Fruit fly (Drosophila melanogaster) whole organism, embryonic: ENCODE results near the gene niki.

Experiments
- Ada2b ChIP-seq: fragments of 200-800 bp; sonication (Bioruptor generic); IDR thresholded peaks from 2 replicates; pipeline ENCODE4 v1.3.6; 2022; ENCODE audit warnings: missing biosample characterization, missing genetic modification characterization
- Adf1 ChIP-seq: fragments of 200-800 bp; sonication (Bioruptor generic); IDR thresholded peaks from 2 replicates; pipeline ENCODE4 v1.3.6; 2022; ENCODE audit warnings: missing biosample characterization, missing genetic modification characterization
- Aef1 ChIP-seq: fragments of 200-800 bp; sonication (Bioruptor generic); IDR thresholded peaks from 3 replicates; pipeline ENCODE4 v1.3.6; 2022; ENCODE audit warnings: missing biosample characterization, missing genetic modification characterization
- BEAF-32 ChIP-seq: fragments of 200-800 bp; sonication (Bioruptor generic); optimal IDR thresholded peaks from 3 replicates; lab custom pipeline; 2017; ENCODE audit warnings: missing biosample characterization, missing genetic modification characterization, mild to moderate bottlenecking, moderate library complexity, missing genetic modification reagents
- Blimp-1 ChIP-seq: fragments of 200-800 bp; sonication (Bioruptor generic); optimal IDR thresholded peaks from 3 replicates; lab custom pipeline; 2018; ENCODE audit warnings: missing biosample characterization, missing genetic modification characterization, mild to moderate bottlenecking, moderate library complexity, missing genetic modification reagents
- BtbVII ChIP-seq: fragments of 200-800 bp; sonication (Bioruptor generic); optimal IDR thresholded peaks from 3 replicates; lab custom pipeline; 2017; ENCODE audit warnings: missing biosample characterization, mild to moderate bottlenecking, missing genetic modification characterization
- CG1024 ChIP-seq: fragments of 200-800 bp; sonication (Bioruptor generic); IDR thresholded peaks from 2 replicates; pipeline ENCODE4 v1.3.6; 2022; ENCODE audit warnings: missing biosample characterization, missing genetic modification characterization
- CG10543 ChIP-seq: fragments of 200-800 bp; sonication (Bioruptor generic); optimal IDR thresholded peaks from 3 replicates; lab custom pipeline; 2017; ENCODE audit warnings: missing biosample characterization, mild to moderate bottlenecking, missing genetic modification characterization, moderate library complexity
- CG11695 ChIP-seq: fragments of 200-800 bp; sonication (Bioruptor generic); IDR thresholded peaks from 3 replicates; pipeline ENCODE4 v1.3.6; 2022; ENCODE audit warnings: missing biosample characterization, missing genetic modification characterization
- CG11723 ChIP-seq: fragments of 200-800 bp; sonication (Bioruptor generic); optimal IDR thresholded peaks from 2 replicates; lab custom pipeline; 2017; ENCODE audit warnings: missing biosample characterization, mild to moderate bottlenecking, missing genetic modification characterization
- CG12391 ChIP-seq: fragments of 200-800 bp; sonication (Bioruptor generic); optimal IDR thresholded peaks from 3 replicates; lab custom pipeline; 2018; ENCODE audit warnings: missing biosample characterization, mild to moderate bottlenecking, missing genetic modification characterization, moderate library complexity
- CG13424 ChIP-seq: fragments of 200-800 bp; sonication (Bioruptor generic); optimal IDR thresholded peaks from 2 replicates; lab custom pipeline; 2019; ENCODE audit warnings: missing biosample characterization, mild to moderate bottlenecking, missing genetic modification characterization, moderate library complexity
- CG13894 ChIP-seq: fragments of 200-800 bp; sonication (Bioruptor generic); optimal IDR thresholded peaks from 3 replicates; lab custom pipeline; 2018; ENCODE audit warnings: missing biosample characterization, mild to moderate bottlenecking, missing genetic modification characterization, moderate library complexity
- CG17568 ChIP-seq: fragments of 200-800 bp; sonication (Bioruptor generic); optimal IDR thresholded peaks from 2 replicates; lab custom pipeline; 2018; ENCODE audit warnings: missing biosample characterization, mild to moderate bottlenecking, missing genetic modification characterization, moderate library complexity
- CG2889 ChIP-seq: fragments of 200-800 bp; sonication (Bioruptor generic); IDR thresholded peaks from 3 replicates; pipeline ENCODE4 v1.3.6; 2022; ENCODE audit warnings: missing biosample characterization, missing genetic modification characterization
- CG31224 ChIP-seq: fragments of 200-800 bp; sonication (Bioruptor generic); IDR thresholded peaks from 2 replicates; pipeline ENCODE4 v1.3.6; 2022; ENCODE audit warnings: missing biosample characterization, missing genetic modification characterization
- CG31388 ChIP-seq: fragments of 200-800 bp; sonication (Bioruptor generic); optimal IDR thresholded peaks from 2 replicates; lab custom pipeline; 2016; ENCODE audit warnings: missing biosample characterization, missing genetic modification characterization
- CG32532 ChIP-seq: fragments of 200-800 bp; sonication (Bioruptor generic); IDR thresholded peaks from 2 replicates; pipeline ENCODE4 v1.3.6; 2022; ENCODE audit warnings: missing biosample characterization, missing genetic modification characterization
- CG4820 ChIP-seq: fragments of 200-800 bp; sonication (Bioruptor generic); optimal IDR thresholded peaks from 3 replicates; lab custom pipeline; 2016; ENCODE audit warnings: missing biosample characterization, missing genetic modification characterization
- CG6813 ChIP-seq: fragments of 200-800 bp; sonication (Bioruptor generic); optimal IDR thresholded peaks from 2 replicates; lab custom pipeline; 2017; ENCODE audit warnings: missing biosample characterization, missing genetic modification characterization, mild to moderate bottlenecking, moderate library complexity, missing genetic modification reagents
- CG6854 ChIP-seq: fragments of 200-800 bp; sonication (Bioruptor generic); optimal IDR thresholded peaks from 3 replicates; lab custom pipeline; 2017; ENCODE audit warnings: missing biosample characterization, mild to moderate bottlenecking, missing genetic modification characterization
- CG7372 ChIP-seq: fragments of 200-800 bp; sonication (Bioruptor generic); IDR thresholded peaks from 2 replicates; pipeline ENCODE4 v1.3.6; 2022; ENCODE audit warnings: missing biosample characterization, missing genetic modification characterization
- CHES-1-like ChIP-seq: fragments of 200-800 bp; sonication (Bioruptor generic); optimal IDR thresholded peaks from 2 replicates; lab custom pipeline; 2016; ENCODE audit warnings: missing biosample characterization, missing genetic modification characterization
- Dek ChIP-seq: fragments of 200-800 bp; sonication (Bioruptor generic); optimal IDR thresholded peaks from 3 replicates; lab custom pipeline; 2019; ENCODE audit warnings: missing biosample characterization, mild to moderate bottlenecking, missing genetic modification characterization, moderate library complexity
- Doc2 ChIP-seq: fragments of 200-800 bp; sonication (Bioruptor generic); IDR thresholded peaks from 2 replicates; pipeline ENCODE4 v1.3.6; 2022; ENCODE audit warnings: missing biosample characterization, missing genetic modification characterization
- Dp ChIP-seq: fragments of 200-800 bp; sonication (Bioruptor generic); optimal IDR thresholded peaks from 2 replicates; lab custom pipeline; 2018; ENCODE audit warnings: missing biosample characterization, mild to moderate bottlenecking, missing genetic modification characterization, moderate library complexity
- HLH4C ChIP-seq: fragments of 200-800 bp; sonication (Bioruptor generic); IDR thresholded peaks from 3 replicates; pipeline ENCODE4 v1.3.6; 2022; ENCODE audit warnings: missing biosample characterization, missing genetic modification characterization; ENCODE audit not compliant: partially characterized antibody
- HLHmδ ChIP-seq: fragments of 200-800 bp; sonication (Bioruptor generic); optimal IDR thresholded peaks from 2 replicates; lab custom pipeline; 2018; ENCODE audit warnings: missing biosample characterization, mild to moderate bottlenecking, missing genetic modification characterization, moderate library complexity
- Jarid2 ChIP-seq: fragments of 200-800 bp; sonication (Bioruptor generic); optimal IDR thresholded peaks from 3 replicates; lab custom pipeline; 2017; ENCODE audit warnings: mild to moderate bottlenecking, missing biosample characterization, missing genetic modification reagents, missing genetic modification characterization
- Kr ChIP-seq: fragments of 200-800 bp; sonication (Bioruptor generic); optimal IDR thresholded peaks from 2 replicates; lab custom pipeline; 2017; ENCODE audit warnings: missing biosample characterization, mild to moderate bottlenecking, missing genetic modification characterization
- NFAT ChIP-seq: fragments of 200-800 bp; sonication (Bioruptor generic); IDR thresholded peaks from 2 replicates; pipeline ENCODE4 v1.3.6; 2022; ENCODE audit warnings: missing biosample characterization, missing genetic modification characterization
- ab ChIP-seq: fragments of 200-800 bp; sonication (Bioruptor generic); optimal IDR thresholded peaks from 2 replicates; lab custom pipeline; 2016; ENCODE audit warnings: missing biosample characterization, missing genetic modification characterization
- ap ChIP-seq: fragments of 200-800 bp; sonication (Bioruptor generic); IDR thresholded peaks from 2 replicates; pipeline ENCODE4 v1.3.6; 2022; ENCODE audit warnings: missing biosample characterization, missing genetic modification characterization
- dimm ChIP-seq: fragments of 200-800 bp; sonication (Bioruptor generic); IDR thresholded peaks from 2 replicates; pipeline ENCODE4 v1.3.6; 2022; ENCODE audit warnings: missing biosample characterization, missing genetic modification characterization
- dmrt99B ChIP-seq: fragments of 200-800 bp; sonication (Bioruptor generic); optimal IDR thresholded peaks from 2 replicates; lab custom pipeline; 2018; ENCODE audit warnings: missing biosample characterization, mild to moderate bottlenecking, missing genetic modification characterization, moderate library complexity
- esg ChIP-seq: fragments of 200-800 bp; sonication (Bioruptor generic); conservative IDR thresholded peaks from 2 replicates; pipeline ENCODE4 v1.3.6; 2022; ENCODE audit warnings: missing biosample characterization, missing genetic modification characterization
- eve ChIP-seq, 2 experiments: fragments of >200 bp; optimal IDR thresholded peaks; 2 replicates each; lab custom pipeline; 2017; ENCODE audit warnings: missing biosample characterization in 2 of 2, missing genetic modification characterization in 2 of 2
- ewg ChIP-seq: fragments of 200-800 bp; sonication (Bioruptor generic); optimal IDR thresholded peaks from 3 replicates; lab custom pipeline; 2017; ENCODE audit warnings: mild to moderate bottlenecking, missing biosample characterization, missing genetic modification reagents, missing genetic modification characterization
- fd64A ChIP-seq: fragments of 200-800 bp; sonication (Bioruptor generic); optimal IDR thresholded peaks from 3 replicates; lab custom pipeline; 2018; ENCODE audit warnings: missing biosample characterization, mild to moderate bottlenecking, missing genetic modification characterization
- gsb-n ChIP-seq: fragments of 200-800 bp; sonication (Bioruptor generic); optimal IDR thresholded peaks from 3 replicates; lab custom pipeline; 2018; ENCODE audit warnings: missing biosample characterization, mild to moderate bottlenecking, missing genetic modification characterization
- hth ChIP-seq: fragments of >200 bp; optimal IDR thresholded peaks from 2 replicates; lab custom pipeline; 2017; ENCODE audit warnings: inconsistent platforms
- lola ChIP-seq, 3 experiments: fragments of >200 bp in 2 of 3; fragments of 200-800 bp in 1 of 3; sonication (Bioruptor generic) in 1 of 3; optimal IDR thresholded peaks; 2 replicates each; lab custom pipeline; 2017 to 2019; ENCODE audit warnings: missing biosample characterization in 3 of 3, missing genetic modification characterization in 3 of 3, mild to moderate bottlenecking in 1 of 3, moderate library complexity in 1 of 3
- pb ChIP-seq: fragments of 200-800 bp; sonication (Bioruptor generic); optimal IDR thresholded peaks from 3 replicates; lab custom pipeline; 2016; ENCODE audit warnings: missing biosample characterization, missing genetic modification characterization
- pfk ChIP-seq: fragments of 200-800 bp; sonication (Bioruptor generic); optimal IDR thresholded peaks from 2 replicates; lab custom pipeline; 2018; ENCODE audit warnings: missing biosample characterization, mild to moderate bottlenecking, missing genetic modification characterization, moderate library complexity
- shn ChIP-seq: fragments of 200-800 bp; sonication (Bioruptor generic); optimal IDR thresholded peaks from 3 replicates; lab custom pipeline; 2016; ENCODE audit warnings: missing biosample characterization, missing genetic modification characterization
- sisA ChIP-seq: fragments of 200-800 bp; sonication (Bioruptor generic); IDR thresholded peaks from 2 replicates; pipeline ENCODE4 v1.3.6; 2022; ENCODE audit warnings: missing biosample characterization, missing genetic modification characterization
- vfl ChIP-seq: fragments of 200-800 bp; sonication (Bioruptor generic); optimal IDR thresholded peaks from 2 replicates; lab custom pipeline; 2016; ENCODE audit warnings: missing biosample characterization, missing genetic modification characterization
- zen ChIP-seq: fragments of 200-800 bp; sonication (Bioruptor generic); optimal IDR thresholded peaks from 3 replicates; lab custom pipeline; 2018; ENCODE audit warnings: missing biosample characterization, mild to moderate bottlenecking, missing genetic modification characterization, moderate library complexity
- zen2 ChIP-seq: fragments of 200-800 bp; sonication (Bioruptor generic); IDR thresholded peaks from 3 replicates; pipeline ENCODE4 v1.3.6; 2022; ENCODE audit warnings: missing biosample characterization, missing genetic modification characterization; ENCODE audit not compliant: partially characterized antibody
- zf30C ChIP-seq: fragments of 200-800 bp; sonication (Bioruptor generic); optimal IDR thresholded peaks from 3 replicates; lab custom pipeline; 2018; ENCODE audit warnings: missing biosample characterization, mild to moderate bottlenecking, missing genetic modification characterization

Gene niki

dm6 chr3R:24870389-24871048 lies 45.1 kb upstream of the niki start, which contains the start of gene CycB3 (continued):
- no peak for TF ChIP-seq vfl (GFP tag; lab: Kevin White, UChicago)
- TF ChIP-seq CHES-1-like (GFP tag; lab: Kevin White, UChicago), result peak; percentile 39
- no peak for TF ChIP-seq ab
- no peak for TF ChIP-seq CG13894
- TF ChIP-seq CG10543 (GFP tag; lab: Kevin White, UChicago), result no peak
- TF ChIP-seq Dp (GFP tag; lab: Kevin White, UChicago), result peak; percentile 99
- TF ChIP-seq fd64A (GFP tag; lab: Kevin White, UChicago), result no peak
- no peak for TF ChIP-seq CG6854 (GFP tag; lab: Kevin White, UChicago)
- TF ChIP-seq CG6813 (GFP tag; lab: Kevin White, UChicago), result peak; percentile 39
- TF ChIP-seq zen2 (GFP tag; lab: Robert Waterston, UW), result no peak
- no peak for TF ChIP-seq CG11695 (GFP tag; lab: Robert Waterston, UW)
- no peak for TF ChIP-seq shn (GFP tag; lab: Kevin White, UChicago)
- peak; percentile 78 for TF ChIP-seq HLHmδ (GFP tag; lab: Kevin White, UChicago)
- TF ChIP-seq sisA (GFP tag; lab: Robert Waterston, UW), result no peak
- peak; percentile 22 for TF ChIP-seq ewg (GFP tag; lab: Kevin White, UChicago)
- TF ChIP-seq CG1024, result no peak
- no peak for TF ChIP-seq CG13424
- peak; percentile 26 for TF ChIP-seq Jarid2
- peak; percentile 11 for TF ChIP-seq gsb-n (tag; lab: Kevin White, UChicago)
- TF ChIP-seq BtbVII (GFP tag; lab: Kevin White, UChicago), result no peak
- no peak for TF ChIP-seq Dek (tag; lab: Kevin White, UChicago)
- no peak for TF ChIP-seq CG31388 (GFP tag; lab: Kevin White, UChicago)
- peak; percentile 14 for TF ChIP-seq zf30C
- TF ChIP-seq Doc2 (GFP tag; lab: Robert Waterston, UW), result no peak
- TF ChIP-seq dmrt99B (tag; lab: Kevin White, UChicago), result no peak
- no peak for TF ChIP-seq CG2889 (GFP tag; lab: Robert Waterston, UW)
- TF ChIP-seq hth (lab: Kevin White, UChicago), result no peak
- peak; percentile 33 for TF ChIP-seq zen (tag; lab: Kevin White, UChicago)
- TF ChIP-seq CG11723 (GFP tag; lab: Kevin White, UChicago), result peak; percentile 3
- TF ChIP-seq eve (GFP tag; optimal IDR thresholded peaks at IDR 0.05; lab: Kevin White, UChicago), result no peak
- no peak for TF ChIP-seq lola (GFP tag; optimal IDR thresholded peaks at IDR 0.05; lab: Kevin White, UChicago)
- no peak for TF ChIP-seq Adf1 (GFP tag; lab: Robert Waterston, UW)
- no peak for TF ChIP-seq dimm (GFP tag; lab: Robert Waterston, UW)
- TF ChIP-seq NFAT (GFP tag; lab: Robert Waterston, UW), result no peak
- TF ChIP-seq CG7372 (GFP tag; lab: Robert Waterston, UW), result no peak
- no peak for TF ChIP-seq CG17568 (GFP tag; lab: Kevin White, UChicago)
- peak; percentile 31 for TF ChIP-seq CG12391
- no peak for TF ChIP-seq Blimp-1
- TF ChIP-seq BEAF-32 (GFP tag; lab: Kevin White, UChicago), result peak; percentile 56
- no peak for TF ChIP-seq HLH4C
- no peak for TF ChIP-seq Kr (GFP tag; lab: Kevin White, UChicago)
- TF ChIP-seq esg (GFP tag; lab: Robert Waterston, UW), result no peak
- TF ChIP-seq CG4820, result no peak
- TF ChIP-seq pb (GFP tag; lab: Kevin White, UChicago), result no peak
- no peak for TF ChIP-seq ap (GFP tag; lab: Robert Waterston, UW)
- no peak for TF ChIP-seq CG31224
- no peak for TF ChIP-seq Aef1
- TF ChIP-seq CG32532 (GFP tag; lab: Robert Waterston, UW), result no peak
- TF ChIP-seq Ada2b (GFP tag; lab: Robert Waterston, UW), result no peak
- peak; percentile 38 for TF ChIP-seq pfk (GFP tag; lab: Kevin White, UChicago)
